Worm (Caenorhabditis elegans): Measurements from ENCODE around the gene nhr-107.

Gene nhr-107

DNA sequence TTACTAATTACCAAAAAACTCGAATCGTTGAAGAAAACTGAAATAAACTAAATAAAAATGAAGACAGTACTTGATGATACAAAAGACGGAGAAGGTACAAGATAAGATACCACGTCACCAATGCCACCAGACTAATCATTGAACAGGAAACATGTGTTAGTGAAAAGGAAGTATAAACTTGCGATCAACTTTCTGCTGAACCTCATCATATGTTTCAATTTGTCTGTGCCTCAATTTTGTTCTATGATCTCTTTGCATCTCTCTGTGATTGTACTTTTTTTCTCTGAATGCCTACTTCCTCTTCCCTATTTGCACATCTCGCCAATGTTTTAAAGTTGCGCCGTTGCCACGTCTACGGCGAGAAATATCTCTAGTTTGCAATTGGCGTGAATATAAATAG is 2.9 kb downstream of the nhr-107 start (continued):
- TF ChIP-seq nhr-10 (tag; optimal IDR thresholded peaks at IDR 0.05): peak; percentile 80
- TF ChIP-seq snpc-4 (tag; optimal IDR thresholded peaks at IDR 0.05): no peak
- no peak for TF ChIP-seq zip-11 (GFP tag; IDR thresholded peaks at IDR 0.05)
- TF ChIP-seq daf-16 (GFP tag; optimal IDR thresholded peaks at IDR 0.05): no peak
- peak; percentile 27 for TF ChIP-seq daf-16 (tag; optimal IDR thresholded peaks at IDR 0.05)
- TF ChIP-seq madf-9 (GFP tag; conservative IDR thresholded peaks at IDR 0.05): no peak
- no peak for TF ChIP-seq nhr-237 (tag; optimal IDR thresholded peaks at IDR 0.05)
- TF ChIP-seq nhr-41 (GFP tag; IDR thresholded peaks at IDR 0.05): no peak
- no peak for TF ChIP-seq nhr-77 (tag; optimal IDR thresholded peaks at IDR 0.05)
- TF ChIP-seq F49E8.2 (tag; optimal IDR thresholded peaks at IDR 0.05; ENCODE audit: borderline replicate concordance): no peak
- TF ChIP-seq hmg-1.1 (GFP tag; IDR thresholded peaks at IDR 0.05): no peak
- no peak for TF ChIP-seq zfp-2 (tag; optimal IDR thresholded peaks at IDR 0.05)
- peak; percentile 18 for TF ChIP-seq mes-2 (tag; optimal IDR thresholded peaks at IDR 0.05; ENCODE audit: poor library complexity, severe bottlenecking)
- peak in 1 of 2 experiments; percentile 27 for TF ChIP-seq lsy-2 (tag; optimal IDR thresholded peaks at IDR 0.05)
- no peak for TF ChIP-seq egl-27 (tag; optimal IDR thresholded peaks at IDR 0.05)
- TF ChIP-seq T26A8.4 (GFP tag; IDR thresholded peaks at IDR 0.05): no peak
- TF ChIP-seq ceh-28 (tag; optimal IDR thresholded peaks at IDR 0.05): no peak
- TF ChIP-seq dve-1 (tag; optimal IDR thresholded peaks at IDR 0.05; ENCODE audit: insufficient read depth): peak; percentile 77
- TF ChIP-seq daf-8 (GFP tag; IDR thresholded peaks at IDR 0.05): no peak
- TF ChIP-seq ztf-7 (tag; optimal IDR thresholded peaks at IDR 0.05): peak; percentile 3
- TF ChIP-seq ZK546.5 (tag; optimal IDR thresholded peaks at IDR 0.05): no peak
- TF ChIP-seq spr-1 (tag; optimal IDR thresholded peaks at IDR 0.05): no peak
- no peak for TF ChIP-seq nhr-76 (tag; optimal IDR thresholded peaks at IDR 0.05)
- no peak for TF ChIP-seq madf-5 (GFP tag; IDR thresholded peaks at IDR 0.05)
- TF ChIP-seq dmd-6 (GFP tag; IDR thresholded peaks at IDR 0.05): peak; percentile 93
- peak; percentile 73 for TF ChIP-seq nhr-48 (tag; optimal IDR thresholded peaks at IDR 0.05)
- no peak for TF ChIP-seq R02D3.7 (tag; optimal IDR thresholded peaks at IDR 0.05)
- TF ChIP-seq zfp-3 (GFP tag; conservative IDR thresholded peaks at IDR 0.05): no peak
- no peak for TF ChIP-seq lin-1 (GFP tag; IDR thresholded peaks at IDR 0.05)
- TF ChIP-seq pha-4 (GFP tag; IDR thresholded peaks at IDR 0.05): no peak
- TF ChIP-seq pha-4 (tag; optimal IDR thresholded peaks at IDR 0.05): no peak
- no peak for TF ChIP-seq lin-29 (GFP tag; IDR thresholded peaks at IDR 0.05)
- no peak for TF ChIP-seq mdt-29 (GFP tag; IDR thresholded peaks at IDR 0.05)
- no peak for TF ChIP-seq jun-1 (tag; optimal IDR thresholded peaks at IDR 0.05)
- no peak for TF ChIP-seq Y105C5A.15 (GFP tag; IDR thresholded peaks at IDR 0.05)
- TF ChIP-seq ceh-62 (tag; optimal IDR thresholded peaks at IDR 0.05): no peak
- TF ChIP-seq F26F4.8 (GFP tag; conservative IDR thresholded peaks at IDR 0.05): no peak
- TF ChIP-seq hlh-11 (tag; optimal IDR thresholded peaks at IDR 0.05): peak; percentile 58
- no peak for TF ChIP-seq nhr-42 (GFP tag; IDR thresholded peaks at IDR 0.05)

- TF ChIP-seq aha-1 (tag): no peak
- TF ChIP-seq F26F4.8 (GFP tag; conservative IDR thresholded peaks at IDR 0.05): no peak
- TF ChIP-seq egl-43 (GFP tag; IDR thresholded peaks at IDR 0.05): no peak
- TF ChIP-seq nhr-237 (tag; optimal IDR thresholded peaks at IDR 0.05): no peak
- TF ChIP-seq F49E8.2 (tag; optimal IDR thresholded peaks at IDR 0.05; ENCODE audit: borderline replicate concordance): no peak
- no peak for TF ChIP-seq D1046.2 (GFP tag; IDR thresholded peaks at IDR 0.05)
- no peak for TF ChIP-seq tag-97 (GFP tag; IDR thresholded peaks at IDR 0.05)
- TF ChIP-seq nhr-28 (tag; optimal IDR thresholded peaks at IDR 0.05): no peak
- TF ChIP-seq skn-1 (tag; optimal IDR thresholded peaks at IDR 0.05): no peak
- no peak for TF ChIP-seq dmd-8 (GFP tag; IDR thresholded peaks at IDR 0.05)
- no peak for TF ChIP-seq ceh-62 (tag; optimal IDR thresholded peaks at IDR 0.05)
- no peak for TF ChIP-seq attf-4 (tag; optimal IDR thresholded peaks at IDR 0.05)
- TF ChIP-seq hif-1 (tag; optimal IDR thresholded peaks at IDR 0.05): no peak
Measured at ce11 chrV:6991771-6992170, 5.1 kb downstream of the nhr-107 start, which contains the start of gene nhr-162. TSS of gene nhr-162 (minus strand) at chrV:6991871.

Data from whole organism, L4 larva.